Worm (Caenorhabditis elegans) whole organism, L3 larva: Measurements from ENCODE around the gene mrps-24.

Source experiments
- nhr-11 ChIP-seq: fragments of 150-350 bp; optimal IDR thresholded peaks from 2 replicates; lab custom pipeline; 2014; ENCODE audit warnings: missing biosample characterization, missing genetic modification characterization
- nhr-28 ChIP-seq: fragments of 150-350 bp; optimal IDR thresholded peaks from 2 replicates; lab custom pipeline; 2014; ENCODE audit warnings: missing biosample characterization, missing genetic modification characterization
- pha-4 ChIP-seq: fragments of 150-350 bp; optimal IDR thresholded peaks from 2 replicates; lab custom pipeline; 2014; ENCODE audit warnings: missing biosample characterization, missing genetic modification reagents, missing genetic modification characterization
- tbx-2 ChIP-seq: sonication (generic microtip); optimal IDR thresholded peaks from 2 replicates; lab custom pipeline; 2016; ENCODE audit warnings: mild to moderate bottlenecking, missing genetic modification characterization, missing compliant biosample characterization
- unc-62 ChIP-seq: fragments of 150-350 bp; sonication (generic microtip); optimal IDR thresholded peaks from 4 replicates; lab custom pipeline; 2014; ENCODE audit warnings: missing biosample characterization, missing genetic modification reagents, missing genetic modification characterization
- ztf-4 ChIP-seq: fragments of 150-350 bp; optimal IDR thresholded peaks from 2 replicates; lab custom pipeline; 2014; ENCODE audit warnings: missing biosample characterization, missing genetic modification characterization

DNA sequence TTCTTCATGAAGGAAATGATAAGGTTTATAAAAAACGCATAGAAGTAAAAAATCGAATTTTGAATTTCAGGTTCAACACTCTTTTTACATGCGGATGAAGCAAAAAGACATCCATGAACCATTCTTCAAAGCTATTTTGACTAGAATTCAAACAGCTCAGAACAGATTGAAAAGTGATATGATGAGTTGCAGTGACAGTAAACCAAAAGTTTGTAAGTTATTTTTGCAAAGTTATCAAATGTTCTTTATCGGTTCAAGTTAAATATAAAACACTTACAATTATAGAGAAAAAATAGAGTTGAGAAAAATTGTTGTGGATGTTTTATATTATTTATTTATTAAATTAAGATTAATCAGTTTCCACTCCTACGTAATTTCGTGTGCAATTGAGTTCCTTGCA is 17.4 kb upstream of the mrps-24 start:
- TF ChIP-seq nhr-11 (tag; lab: Kevin White, UChicago) (no peak), unc-62 (GFP tag; lab: Kevin White, UChicago) (no peak), pha-4 (no peak), nhr-28 (tag; lab: Kevin White, UChicago) (no peak), tbx-2 (tag; lab: Kevin White, UChicago) (no peak), ztf-4 (no peak)
